Worm (Caenorhabditis elegans) whole organism, L4 larva: ENCODE results near the gene dnj-20.

Experiments
- D1046.2 ChIP-seq: fragments of 200-800 bp; sonication (Bioruptor generic); IDR thresholded peaks from 2 replicates; pipeline ENCODE4 v1.3.6; 2022; ENCODE audit warnings: missing genetic modification characterization, missing compliant biosample characterization
- T26A8.4 ChIP-seq: fragments of 200-800 bp; sonication (Bioruptor generic); IDR thresholded peaks from 2 replicates; pipeline ENCODE4 v1.3.6; 2022; ENCODE audit warnings: missing genetic modification characterization, missing compliant biosample characterization
- Y75B8A.6 ChIP-seq: fragments of 200-800 bp; sonication (Bioruptor generic); IDR thresholded peaks from 2 replicates; pipeline ENCODE4 v1.3.6; 2022; ENCODE audit warnings: missing genetic modification reagents, missing genetic modification characterization, missing compliant biosample characterization
- arid-1 ChIP-seq: fragments of 200-800 bp; sonication (Bioruptor generic); conservative IDR thresholded peaks from 2 replicates; pipeline ENCODE4 v1.3.6; 2022; ENCODE audit warnings: missing genetic modification reagents, missing genetic modification characterization, missing compliant biosample characterization
- ceh-28 ChIP-seq: fragments of 150-350 bp; optimal IDR thresholded peaks from 2 replicates; lab custom pipeline; 2014; ENCODE audit warnings: missing biosample characterization, missing genetic modification reagents, missing genetic modification characterization
- ceh-32 ChIP-seq: sonication (generic microtip); optimal IDR thresholded peaks from 2 replicates; lab custom pipeline; 2016; ENCODE audit warnings: mild to moderate bottlenecking, missing genetic modification characterization, missing compliant biosample characterization; ENCODE audit not compliant: poor library complexity
- dmd-6 ChIP-seq: fragments of 200-800 bp; sonication (Bioruptor generic); IDR thresholded peaks from 2 replicates; pipeline ENCODE4 v1.3.6; 2022; ENCODE audit warnings: missing genetic modification reagents, missing genetic modification characterization, missing compliant biosample characterization
- dmd-9 ChIP-seq: fragments of 200-800 bp; sonication (Bioruptor generic); IDR thresholded peaks from 2 replicates; pipeline ENCODE4 v1.3.6; 2022; ENCODE audit warnings: missing genetic modification reagents, missing genetic modification characterization, missing compliant biosample characterization
- dve-1 ChIP-seq: sonication (generic microtip); optimal IDR thresholded peaks from 2 replicates; lab custom pipeline; 2017; ENCODE audit warnings: antibody characterized with exemption, mild to moderate bottlenecking, missing genetic modification characterization, missing compliant biosample characterization; ENCODE audit not compliant: insufficient read depth
- egl-43 ChIP-seq: fragments of 200-800 bp; sonication (Bioruptor generic); IDR thresholded peaks from 2 replicates; pipeline ENCODE4 v1.3.6; 2022; ENCODE audit warnings: missing genetic modification reagents, missing genetic modification characterization, missing compliant biosample characterization
- fkh-10 ChIP-seq: fragments of 150-350 bp; optimal IDR thresholded peaks from 2 replicates; lab custom pipeline; 2014; ENCODE audit warnings: missing biosample characterization, missing genetic modification reagents, missing genetic modification characterization
- hif-1 ChIP-seq, 2 experiments: sonication (generic microtip); optimal IDR thresholded peaks; 2 replicates each; lab custom pipeline; 2016 to 2017; ENCODE audit warnings: missing compliant biosample characterization in 2 of 2, missing genetic modification characterization in 2 of 2, missing genetic modification reagents in 2 of 2, missing genotype in 2 of 2, mild to moderate bottlenecking in 1 of 2
- hlh-30 ChIP-seq: sonication (generic microtip); optimal IDR thresholded peaks from 2 replicates; lab custom pipeline; 2017; ENCODE audit warnings: antibody characterized with exemption, mild to moderate bottlenecking, missing genetic modification characterization, missing compliant biosample characterization; ENCODE audit not compliant: insufficient read depth
- lin-38 ChIP-seq: fragments of 200-800 bp; sonication (Bioruptor generic); IDR thresholded peaks from 2 replicates; pipeline ENCODE4 v1.3.6; 2022; ENCODE audit warnings: missing genetic modification reagents, missing genetic modification characterization, missing compliant biosample characterization
- lsy-2 ChIP-seq, 2 experiments: fragments of 150-350 bp in 1 of 2; sonication (generic microtip) in 1 of 2; optimal IDR thresholded peaks; 2 replicates each; lab custom pipeline; 2014 to 2017; ENCODE audit warnings: missing biosample characterization in 2 of 2, missing genetic modification characterization in 2 of 2
- madf-9 ChIP-seq: fragments of 200-800 bp; sonication (Bioruptor generic); conservative IDR thresholded peaks from 2 replicates; pipeline ENCODE4 v1.3.6; 2022; ENCODE audit warnings: missing genetic modification reagents, missing genetic modification characterization, missing compliant biosample characterization
- mxl-2 ChIP-seq: fragments of 200-800 bp; sonication (Bioruptor generic); conservative IDR thresholded peaks from 2 replicates; pipeline ENCODE4 v1.3.6; 2022; ENCODE audit warnings: missing genetic modification reagents, missing genetic modification characterization, missing compliant biosample characterization
- mxl-3 ChIP-seq: fragments of 200-800 bp; sonication (Bioruptor generic); optimal IDR thresholded peaks from 2 replicates; lab custom pipeline; 2018; ENCODE audit warnings: mild to moderate bottlenecking, missing genetic modification characterization, missing compliant biosample characterization
- nhr-10 ChIP-seq: fragments of 150-350 bp; optimal IDR thresholded peaks from 2 replicates; lab custom pipeline; 2014; ENCODE audit warnings: missing biosample characterization, missing genetic modification characterization
- nhr-102 ChIP-seq: sonication (generic microtip); optimal IDR thresholded peaks from 2 replicates; lab custom pipeline; 2016; ENCODE audit warnings: mild to moderate bottlenecking, missing genetic modification characterization, moderate library complexity, missing compliant biosample characterization
- nhr-11 ChIP-seq: fragments of 150-350 bp; optimal IDR thresholded peaks from 2 replicates; lab custom pipeline; 2014; ENCODE audit warnings: missing biosample characterization, missing genetic modification characterization
- nhr-111 ChIP-seq: fragments of 200-800 bp; sonication (Bioruptor generic); optimal IDR thresholded peaks from 2 replicates; lab custom pipeline; 2018; ENCODE audit warnings: mild to moderate bottlenecking, missing genetic modification characterization, missing compliant biosample characterization
- nhr-28 ChIP-seq: fragments of 150-350 bp; optimal IDR thresholded peaks from 2 replicates; lab custom pipeline; 2014; ENCODE audit warnings: missing biosample characterization, missing genetic modification characterization
- nhr-48 ChIP-seq: sonication (generic microtip); optimal IDR thresholded peaks from 2 replicates; lab custom pipeline; 2016; ENCODE audit warnings: mild to moderate bottlenecking, missing genetic modification characterization, missing compliant biosample characterization
- nhr-6 ChIP-seq: fragments of 150-350 bp; optimal IDR thresholded peaks from 2 replicates; lab custom pipeline; 2014; ENCODE audit warnings: missing biosample characterization, missing genetic modification characterization
- pha-4 ChIP-seq, 2 experiments: fragments of 150-350 bp in 1 of 2; fragments of 200-800 bp in 1 of 2; sonication (Bioruptor generic) in 1 of 2; IDR thresholded peaks in 1 of 2; optimal IDR thresholded peaks in 1 of 2; 2 replicates each; pipeline versions ENCODE4 v1.3.6 to Lab custom; 2014 to 2022; ENCODE audit warnings: missing genetic modification characterization in 2 of 2, missing genetic modification reagents in 2 of 2, missing biosample characterization in 1 of 2, missing compliant biosample characterization in 1 of 2
- php-3 ChIP-seq: fragments of 200-800 bp; sonication (Bioruptor generic); IDR thresholded peaks from 2 replicates; pipeline ENCODE4 v1.3.6; 2022; ENCODE audit warnings: missing genetic modification reagents, missing genetic modification characterization, missing compliant biosample characterization
- pqm-1 ChIP-seq: sonication (generic microtip); optimal IDR thresholded peaks from 2 replicates; lab custom pipeline; 2017; ENCODE audit warnings: missing biosample characterization, missing genetic modification characterization
- rbr-2 ChIP-seq: sonication (generic microtip); optimal IDR thresholded peaks from 2 replicates; lab custom pipeline; 2016; ENCODE audit warnings: missing genotype, missing genetic modification characterization, missing compliant biosample characterization
- skn-1 ChIP-seq: fragments of 150-350 bp; optimal IDR thresholded peaks from 2 replicates; lab custom pipeline; 2014; ENCODE audit warnings: missing biosample characterization, missing genetic modification characterization
- unc-62 ChIP-seq, 3 experiments: fragments of 150-350 bp in 1 of 3; sonication (generic microtip); optimal IDR thresholded peaks in 2 of 3; peaks in 1 of 3; 1 replicate in 1 of 3; 2 replicates in 2 of 3; lab custom pipeline; 2014 to 2017; ENCODE audit warnings: missing biosample characterization in 3 of 3, missing genetic modification characterization in 3 of 3, missing genetic modification reagents in 3 of 3, missing genotype in 1 of 3
- vab-7 ChIP-seq: fragments of 200-800 bp; sonication (Bioruptor generic); IDR thresholded peaks from 2 replicates; pipeline ENCODE4 v1.3.6; 2022; ENCODE audit warnings: missing genetic modification reagents, missing genetic modification characterization, missing compliant biosample characterization

dnj-20 gene

DNA sequence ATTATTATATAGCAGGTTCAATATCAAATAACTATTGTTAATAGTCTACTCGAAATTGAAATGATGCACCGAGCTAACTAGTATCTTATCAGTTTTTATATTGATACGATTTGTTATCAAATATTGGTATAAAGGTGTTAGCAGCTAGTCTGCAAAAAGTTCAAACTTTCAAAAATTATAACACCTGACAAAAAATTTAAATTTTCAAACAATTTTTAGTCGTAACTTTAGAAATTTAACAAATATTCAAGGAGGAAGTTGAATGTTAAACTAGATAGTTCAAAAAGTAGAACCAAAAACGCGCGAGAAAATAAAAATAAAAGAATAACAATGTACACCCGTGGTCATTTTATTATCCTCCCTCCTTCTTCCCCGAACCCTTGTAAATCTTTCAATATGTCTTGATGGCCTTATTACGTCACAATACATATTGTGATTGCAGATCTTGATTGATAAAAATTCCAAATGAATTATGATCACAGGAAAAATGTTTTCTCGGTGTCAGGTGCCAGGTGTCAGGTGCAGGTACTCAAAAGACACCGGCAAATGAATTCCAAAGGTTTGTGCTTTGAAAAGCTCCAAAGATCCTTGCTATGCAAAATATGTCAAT lies 31.7 kb upstream of the dnj-20 start, which contains the start of gene ZK1307.1:
Gene ZK1307.1, minus strand, starts transcription at position 51 of the 610 bp plus-strand sequence.
- TF ChIP-seq php-3 (GFP tag; lab: Robert Waterston, UW) (peak; percentile 69), nhr-28 (tag; lab: Kevin White, UChicago) (peak; percentile 27), egl-43 (GFP tag; lab: Robert Waterston, UW) (no peak), nhr-11 (no peak), pqm-1 (peak; percentile 47), nhr-6 (tag; lab: Kevin White, UChicago) (no peak), nhr-111 (no peak), mxl-2 (no peak), unc-62 (GFP tag; optimal IDR thresholded peaks at IDR 0.05 in 1 of 2; lab: Kevin White, UChicago) (no peak), unc-62 (tag; optimal IDR thresholded peaks at IDR 0.05; lab: Kevin White, UChicago) (no peak), vab-7 (no peak), rbr-2 (tag; lab: Kevin White, UChicago) (no peak), hlh-30 (tag; lab: Kevin White, UChicago) (peak; percentile 56), T26A8.4 (GFP tag; lab: Robert Waterston, UW) (no peak)

DNA sequence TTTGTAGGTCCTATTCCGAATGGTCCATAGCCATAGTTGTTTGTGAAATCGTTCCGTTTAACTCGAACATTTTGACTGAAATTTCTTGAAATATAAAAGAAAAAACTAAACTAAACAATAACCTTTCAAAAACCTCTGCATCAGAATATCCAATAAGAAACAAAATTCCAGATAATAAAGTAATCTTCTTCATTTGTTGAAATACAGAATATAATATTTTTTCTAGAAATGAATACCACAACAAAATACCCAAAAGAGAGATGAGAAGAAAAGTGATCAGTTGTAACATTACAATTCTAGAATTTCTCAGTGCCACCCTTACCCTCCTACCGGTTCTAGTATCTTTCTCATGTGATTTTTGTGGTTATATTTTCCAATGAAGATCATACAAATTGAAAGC lies 29.7 kb upstream of the dnj-20 start, which contains the start of gene ZK1307.2:
Gene ZK1307.2, minus strand, starts transcription at position 274 of the 400 bp plus-strand sequence.
- TF ChIP-seq arid-1 (GFP tag; lab: Robert Waterston, UW) (no peak), unc-62 (GFP tag; optimal IDR thresholded peaks at IDR 0.05 in 1 of 2; lab: Kevin White, UChicago) (peak in 1 of 2 experiments; percentile 93), unc-62 (tag; optimal IDR thresholded peaks at IDR 0.05; lab: Kevin White, UChicago) (no peak)

DNA sequence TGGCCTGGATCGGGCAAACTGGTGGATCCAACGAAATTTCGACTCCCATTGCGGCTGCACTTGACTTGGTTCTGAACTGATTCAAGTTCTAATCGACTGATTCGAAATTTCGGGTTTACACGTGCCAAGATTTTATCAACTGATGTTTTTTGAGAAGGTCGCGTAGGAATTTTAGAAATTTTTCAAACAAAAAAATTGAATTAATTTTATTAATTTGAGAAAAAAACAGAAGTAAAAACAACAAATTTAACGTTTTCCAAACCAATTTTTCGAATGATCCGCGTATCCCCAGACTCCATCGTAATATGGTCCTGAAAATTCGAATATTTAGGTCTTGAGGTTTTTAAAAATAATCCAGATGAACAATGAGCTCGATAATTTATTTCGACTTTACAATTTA lies 28.9 kb upstream of the dnj-20 start, which contains the start of gene ZK1307.3:
Gene ZK1307.3, minus strand, starts transcription at position 101 of the 400 bp plus-strand sequence.
- TF ChIP-seq hif-1 (tag; optimal IDR thresholded peaks at IDR 0.05; lab: Kevin White, UChicago) (no peak), mxl-3 (no peak), unc-62 (GFP tag; optimal IDR thresholded peaks at IDR 0.05 in 1 of 2; lab: Kevin White, UChicago) (no peak), unc-62 (tag; optimal IDR thresholded peaks at IDR 0.05; lab: Kevin White, UChicago) (no peak), ceh-28 (tag; lab: Kevin White, UChicago) (no peak), nhr-48 (tag; lab: Kevin White, UChicago) (no peak), nhr-11 (no peak), dmd-6 (GFP tag; lab: Robert Waterston, UW) (no peak), nhr-102 (no peak), lsy-2 (tag; optimal IDR thresholded peaks at IDR 0.05; lab: Kevin White, UChicago) (no peak), lin-38 (GFP tag; lab: Robert Waterston, UW) (no peak)

DNA sequence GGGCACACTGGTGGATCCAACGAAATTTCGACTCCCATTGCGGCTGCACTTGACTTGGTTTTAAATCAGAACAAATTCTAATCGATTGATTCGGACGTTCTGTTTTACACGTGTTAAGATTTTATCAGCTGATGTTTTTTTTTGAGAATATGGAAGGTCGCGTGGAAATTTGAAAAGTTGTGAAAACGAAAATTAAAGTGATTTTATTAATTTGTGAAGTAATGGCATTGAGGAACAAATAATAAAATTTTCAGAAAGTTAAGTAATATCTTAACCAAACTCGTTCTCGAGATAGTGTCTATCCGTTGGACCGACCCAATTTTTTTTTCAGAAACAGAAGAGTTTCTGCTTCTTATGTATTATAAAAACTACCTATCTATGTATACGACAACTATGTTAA lies 27.7 kb upstream of the dnj-20 start, which contains the start of gene ZK1307.4:
Gene ZK1307.4, minus strand, starts transcription at position 101 of the 400 bp plus-strand sequence.
- TF ChIP-seq madf-9 (GFP tag; lab: Robert Waterston, UW) = no peak
- TF ChIP-seq egl-43 (GFP tag; lab: Robert Waterston, UW) = no peak
- TF ChIP-seq lin-38 (GFP tag; lab: Robert Waterston, UW) = no peak
- TF ChIP-seq ceh-32 (tag; lab: Kevin White, UChicago) = no peak
- no peak for TF ChIP-seq fkh-10 (GFP tag; lab: Kevin White, UChicago)
- no peak for TF ChIP-seq skn-1 (tag; lab: Kevin White, UChicago)
- no peak for TF ChIP-seq Y75B8A.6 (GFP tag; lab: Robert Waterston, UW)
- no peak for TF ChIP-seq D1046.2 (GFP tag; lab: Robert Waterston, UW)
- no peak for TF ChIP-seq lsy-2 (tag; optimal IDR thresholded peaks at IDR 0.05; lab: Kevin White, UChicago)
- no peak for TF ChIP-seq arid-1 (GFP tag; lab: Robert Waterston, UW)
- no peak for TF ChIP-seq dmd-9 (GFP tag; lab: Robert Waterston, UW)

DNA sequence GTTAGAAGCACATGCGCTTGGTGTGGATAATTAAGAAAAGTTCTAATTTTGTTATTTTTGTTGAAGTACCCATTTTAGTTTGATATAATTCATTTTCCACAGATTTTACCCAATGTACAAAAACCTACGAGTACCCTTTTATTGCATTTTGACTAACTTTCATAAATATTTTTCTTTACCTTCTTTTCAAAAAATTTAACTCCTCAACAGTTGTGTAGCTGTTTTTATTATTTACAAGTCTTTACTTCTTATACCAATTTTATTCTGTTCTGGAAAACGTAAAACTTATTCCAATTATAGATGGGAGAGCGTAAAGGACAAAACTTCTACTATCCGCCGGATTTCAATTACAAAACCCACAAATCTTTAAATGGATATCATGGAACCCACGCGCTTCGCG lies 25.2 kb upstream of the dnj-20 start, which contains the start of gene ZK1307.9:
Gene ZK1307.9, plus strand, starts transcription at position 301 of the 400 bp plus-strand sequence.
- TF ChIP-seq T26A8.4 (GFP tag; lab: Robert Waterston, UW) = no peak
- no peak for TF ChIP-seq rbr-2 (tag; lab: Kevin White, UChicago)
- TF ChIP-seq nhr-10 (tag; lab: Kevin White, UChicago) = no peak
- TF ChIP-seq php-3 (GFP tag; lab: Robert Waterston, UW) = no peak
- TF ChIP-seq pha-4 (GFP tag; IDR thresholded peaks at IDR 0.05; lab: Robert Waterston, UW) = no peak
- TF ChIP-seq pha-4 (tag; optimal IDR thresholded peaks at IDR 0.05; lab: Kevin White, UChicago) = no peak
- TF ChIP-seq dve-1 (tag; lab: Kevin White, UChicago) = no peak
